Worm (Caenorhabditis elegans) whole organism, young adult: ENCODE data around the gene eyg-1.

ENCODE experiments used
- B0019.2 ChIP-seq: fragments of 200-800 bp; sonication (Bioruptor generic); conservative IDR thresholded peaks from 2 replicates; pipeline ENCODE4 v1.3.6; 2022; ENCODE audit warnings: missing genetic modification reagents, missing genetic modification characterization, missing compliant biosample characterization
- F33H1.4 ChIP-seq: fragments of 200-800 bp; sonication (Bioruptor generic); IDR thresholded peaks from 2 replicates; pipeline ENCODE4 v1.3.6; 2022; ENCODE audit warnings: missing genetic modification reagents, missing genetic modification characterization, missing compliant biosample characterization
- F57A8.1 ChIP-seq: fragments of 200-800 bp; sonication (Bioruptor generic); optimal IDR thresholded peaks from 2 replicates; lab custom pipeline; 2018; ENCODE audit warnings: mild to moderate bottlenecking, missing genetic modification characterization, moderate library complexity, missing compliant biosample characterization
- lin-35 ChIP-seq, 3 experiments: fragments of 150-350 bp in 2 of 3; sonication (generic microtip) in 1 of 3; optimal IDR thresholded peaks; 2 replicates each; lab custom pipeline; 2014 to 2018; ENCODE audit warnings: missing biosample characterization in 3 of 3, missing genetic modification characterization in 3 of 3, missing genetic modification reagents in 3 of 3
- madf-8 ChIP-seq: fragments of 200-800 bp; sonication (Bioruptor generic); conservative IDR thresholded peaks from 2 replicates; pipeline ENCODE4 v1.3.6; 2022; ENCODE audit warnings: missing genetic modification reagents, missing genetic modification characterization, missing compliant biosample characterization
- mxl-1 ChIP-seq: sonication (generic microtip); optimal IDR thresholded peaks from 2 replicates; lab custom pipeline; 2016; ENCODE audit warnings: missing genetic modification characterization, missing compliant biosample characterization
- nhr-90 ChIP-seq: sonication (generic microtip); optimal IDR thresholded peaks from 2 replicates; lab custom pipeline; 2016; ENCODE audit warnings: missing genotype, mild to moderate bottlenecking, missing genetic modification characterization, missing compliant biosample characterization
- repo-1 ChIP-seq: sonication (generic microtip); optimal IDR thresholded peaks from 2 replicates; lab custom pipeline; 2017; ENCODE audit warnings: mild to moderate bottlenecking, missing genetic modification characterization, missing compliant biosample characterization
- unc-62 ChIP-seq: fragments of 150-350 bp; optimal IDR thresholded peaks from 2 replicates; lab custom pipeline; 2014; ENCODE audit warnings: missing biosample characterization, missing genetic modification reagents, missing genetic modification characterization
- ztf-18 ChIP-seq: sonication (generic microtip); optimal IDR thresholded peaks from 2 replicates; lab custom pipeline; 2016; ENCODE audit warnings: missing genotype, mild to moderate bottlenecking, missing genetic modification characterization, missing compliant biosample characterization
- ztf-22 ChIP-seq: fragments of 200-800 bp; sonication (Bioruptor generic); optimal IDR thresholded peaks from 2 replicates; lab custom pipeline; 2018; ENCODE audit warnings: mild to moderate bottlenecking, missing genetic modification characterization, moderate library complexity, missing compliant biosample characterization

ce11 chrII:9778495-9778894 is 49.3 kb downstream of the eyg-1 start:
- TF ChIP-seq nhr-90 (tag; lab: Kevin White, UChicago) (no peak), ztf-18 (tag; lab: Kevin White, UChicago) (no peak), madf-8 (GFP tag; lab: Robert Waterston, UW) (no peak), F33H1.4 (GFP tag; lab: Robert Waterston, UW) (no peak), F57A8.1 (GFP tag; lab: Kevin White, UChicago) (no peak), B0019.2 (GFP tag; lab: Robert Waterston, UW) (no peak), lin-35 (GFP tag; optimal IDR thresholded peaks at IDR 0.05; lab: Kevin White, UChicago) (no peak), repo-1 (tag; lab: Kevin White, UChicago) (no peak), unc-62 (no peak), ztf-22 (no peak), mxl-1 (no peak)
